Worm (Caenorhabditis elegans) whole organism, midembryonic: ENCODE measurements around the gene C35B1.8.

Experiments
- T22C8.4 ChIP-seq: fragments of 200-800 bp; sonication (Bioruptor generic); IDR thresholded peaks from 2 replicates; pipeline ENCODE4 v1.3.6; 2022; ENCODE audit warnings: missing genetic modification characterization, missing compliant biosample characterization
- cog-1 ChIP-seq: sonication (generic microtip); optimal IDR thresholded peaks from 2 replicates; lab custom pipeline; 2016; ENCODE audit warnings: missing genetic modification characterization, missing compliant biosample characterization
- flt-1 ChIP-seq: fragments of 200-800 bp; sonication (Bioruptor generic); IDR thresholded peaks from 2 replicates; pipeline ENCODE4 v1.3.6; 2022; ENCODE audit warnings: missing genetic modification characterization, missing compliant biosample characterization
- klf-2 ChIP-seq: fragments of 200-800 bp; sonication (Bioruptor generic); conservative IDR thresholded peaks from 2 replicates; pipeline ENCODE4 v1.3.6; 2022; ENCODE audit warnings: missing genetic modification reagents, missing genetic modification characterization, missing compliant biosample characterization
- ref-1 ChIP-seq: fragments of 200-800 bp; sonication (Bioruptor generic); conservative IDR thresholded peaks from 2 replicates; pipeline ENCODE4 v1.3.6; 2022; ENCODE audit warnings: missing genetic modification reagents, missing genetic modification characterization, missing compliant biosample characterization
- tab-1 ChIP-seq: fragments of 200-800 bp; sonication (Bioruptor generic); IDR thresholded peaks from 2 replicates; pipeline ENCODE4 v1.3.6; 2022; ENCODE audit warnings: missing genetic modification characterization, missing compliant biosample characterization
- ztf-23 ChIP-seq: fragments of 200-800 bp; sonication (Bioruptor generic); IDR thresholded peaks from 2 replicates; pipeline ENCODE4 v1.3.6; 2022; ENCODE audit warnings: missing genetic modification reagents, missing genetic modification characterization, missing compliant biosample characterization

- no peak for TF ChIP-seq flt-1 (GFP tag; lab: Robert Waterston, UW)
- no peak for TF ChIP-seq T22C8.4 (GFP tag; lab: Robert Waterston, UW)
- TF ChIP-seq cog-1 (tag; lab: Kevin White, UChicago): no peak
- TF ChIP-seq ztf-23 (GFP tag; lab: Robert Waterston, UW): no peak
- no peak for TF ChIP-seq klf-2
- no peak for TF ChIP-seq tab-1 (GFP tag; lab: Robert Waterston, UW)
- TF ChIP-seq ref-1 (GFP tag; lab: Robert Waterston, UW): no peak
These were observed 4.2 kb downstream of the C35B1.8 start, which contains the start of gene W03D2.9 for ce11 chrIV:4074610-4075009.
